Worm (Caenorhabditis elegans) whole organism, L3 larva: ENCODE results near the gene B0563.5.

Experiments used
- R02D3.7 ChIP-seq: fragments of 150-350 bp; optimal IDR thresholded peaks from 2 replicates; lab custom pipeline; 2014; ENCODE audit warnings: missing biosample characterization, missing genetic modification characterization
- ZK546.5 ChIP-seq: sonication (generic microtip); optimal IDR thresholded peaks from 2 replicates; lab custom pipeline; 2017; ENCODE audit warnings: missing biosample characterization, missing genetic modification characterization
- aly-2 ChIP-seq: fragments of 150-350 bp; optimal IDR thresholded peaks from 2 replicates; lab custom pipeline; 2014; ENCODE audit warnings: missing biosample characterization, missing genetic modification characterization
- ama-1 ChIP-seq: fragments of 150-350 bp; optimal IDR thresholded peaks from 2 replicates; lab custom pipeline; 2018
- ceh-28 ChIP-seq: fragments of 150-350 bp; optimal IDR thresholded peaks from 2 replicates; lab custom pipeline; 2014; ENCODE audit warnings: missing biosample characterization, missing genetic modification reagents, missing genetic modification characterization
- ceh-82 ChIP-seq: fragments of 150-350 bp; optimal IDR thresholded peaks from 2 replicates; lab custom pipeline; 2014; ENCODE audit warnings: missing biosample characterization, missing genetic modification characterization
- ceh-9 ChIP-seq: sonication (generic microtip); optimal IDR thresholded peaks from 2 replicates; lab custom pipeline; 2018; ENCODE audit warnings: missing biosample characterization, missing genetic modification characterization
- daf-12 ChIP-seq: fragments of 150-350 bp; optimal IDR thresholded peaks from 2 replicates; lab custom pipeline; 2014; ENCODE audit warnings: missing biosample characterization, missing genetic modification reagents, missing genetic modification characterization
- egl-27 ChIP-seq: sonication (generic microtip); optimal IDR thresholded peaks from 4 replicates; lab custom pipeline; 2017; ENCODE audit warnings: missing biosample characterization, missing genetic modification reagents, missing genetic modification characterization
- egl-5 ChIP-seq: fragments of 150-350 bp; optimal IDR thresholded peaks from 2 replicates; lab custom pipeline; 2017; ENCODE audit warnings: missing biosample characterization, missing genetic modification reagents, missing genetic modification characterization, inconsistent platforms
- elt-1 ChIP-seq: fragments of 150-350 bp; optimal IDR thresholded peaks from 2 replicates; lab custom pipeline; 2014; ENCODE audit warnings: missing biosample characterization, missing genetic modification characterization
- elt-2 ChIP-seq: sonication (generic microtip); optimal IDR thresholded peaks from 2 replicates; lab custom pipeline; 2016; ENCODE audit warnings: missing genetic modification reagents, mild to moderate bottlenecking, missing genetic modification characterization, missing compliant biosample characterization
- elt-3 ChIP-seq, 3 experiments: fragments of 150-350 bp in 1 of 3; sonication (generic microtip) in 2 of 3; optimal IDR thresholded peaks; 2 replicates in 2 of 3; 4 replicates in 1 of 3; lab custom pipeline; 2014 to 2017; ENCODE audit warnings: missing biosample characterization in 3 of 3, missing genetic modification characterization in 3 of 3
- fkh-10 ChIP-seq: sonication (generic microtip); optimal IDR thresholded peaks from 2 replicates; lab custom pipeline; 2017; ENCODE audit warnings: missing biosample characterization, missing genetic modification reagents, missing genetic modification characterization
- fkh-2 ChIP-seq: fragments of 150-350 bp; optimal IDR thresholded peaks from 2 replicates; lab custom pipeline; 2014; ENCODE audit warnings: missing biosample characterization, missing genetic modification reagents, missing genetic modification characterization
- fos-1 ChIP-seq: fragments of 150-350 bp; optimal IDR thresholded peaks from 2 replicates; lab custom pipeline; 2014; ENCODE audit warnings: missing biosample characterization, missing genetic modification characterization
- hmg-11 ChIP-seq: sonication (generic microtip); optimal IDR thresholded peaks from 2 replicates; lab custom pipeline; 2016; ENCODE audit warnings: missing genetic modification characterization, missing compliant biosample characterization
- jun-1 ChIP-seq: fragments of 150-350 bp; optimal IDR thresholded peaks from 2 replicates; lab custom pipeline; 2014; ENCODE audit warnings: missing biosample characterization, missing genetic modification reagents, missing genetic modification characterization
- lin-39 ChIP-seq: fragments of 150-350 bp; optimal IDR thresholded peaks from 2 replicates; lab custom pipeline; 2018; ENCODE audit warnings: missing biosample characterization, missing genetic modification reagents, missing genetic modification characterization
- mdl-1 ChIP-seq: fragments of 150-350 bp; optimal IDR thresholded peaks from 2 replicates; lab custom pipeline; 2014; ENCODE audit warnings: missing biosample characterization, missing genetic modification characterization
- mml-1 ChIP-seq: fragments of 150-350 bp; sonication (generic microtip); optimal IDR thresholded peaks from 3 replicates; lab custom pipeline; 2014; ENCODE audit warnings: missing biosample characterization, missing genetic modification characterization
- nhr-11 ChIP-seq: fragments of 150-350 bp; optimal IDR thresholded peaks from 2 replicates; lab custom pipeline; 2014; ENCODE audit warnings: missing biosample characterization, missing genetic modification characterization
- nhr-12 ChIP-seq: fragments of 150-350 bp; optimal IDR thresholded peaks from 2 replicates; lab custom pipeline; 2014; ENCODE audit warnings: missing biosample characterization, missing genetic modification characterization
- nhr-23 ChIP-seq: fragments of 150-350 bp; optimal IDR thresholded peaks from 2 replicates; lab custom pipeline; 2014; ENCODE audit warnings: missing biosample characterization, missing genetic modification reagents, missing genetic modification characterization
- nhr-237 ChIP-seq: fragments of 150-350 bp; optimal IDR thresholded peaks from 2 replicates; lab custom pipeline; 2014; ENCODE audit warnings: missing biosample characterization, missing genetic modification characterization
- nhr-25 ChIP-seq: sonication (generic microtip); optimal IDR thresholded peaks from 2 replicates; lab custom pipeline; 2017; ENCODE audit warnings: missing biosample characterization, missing genetic modification characterization
- nhr-43 ChIP-seq: sonication (generic microtip); optimal IDR thresholded peaks from 2 replicates; lab custom pipeline; 2016; ENCODE audit warnings: mild to moderate bottlenecking, missing genetic modification characterization, missing compliant biosample characterization; ENCODE audit not compliant: poor library complexity, severe bottlenecking
- nhr-76 ChIP-seq: fragments of 150-350 bp; sonication (generic microtip); optimal IDR thresholded peaks from 5 replicates; lab custom pipeline; 2014; ENCODE audit warnings: missing biosample characterization, missing genetic modification characterization
- pqm-1 ChIP-seq: fragments of 150-350 bp; optimal IDR thresholded peaks from 2 replicates; lab custom pipeline; 2017; ENCODE audit warnings: missing biosample characterization, missing genetic modification characterization, inconsistent platforms
- sea-2 ChIP-seq: fragments of 150-350 bp; sonication (generic microtip); optimal IDR thresholded peaks from 4 replicates; lab custom pipeline; 2014; ENCODE audit warnings: missing biosample characterization, missing genetic modification reagents, missing genetic modification characterization
- skn-1 ChIP-seq: fragments of 150-350 bp; optimal IDR thresholded peaks from 2 replicates; lab custom pipeline; 2014; ENCODE audit warnings: missing biosample characterization, missing genetic modification characterization
- snpc-4 ChIP-seq: fragments of 150-350 bp; optimal IDR thresholded peaks from 2 replicates; lab custom pipeline; 2014; ENCODE audit warnings: missing biosample characterization, missing genetic modification characterization
- tbx-2 ChIP-seq: sonication (generic microtip); optimal IDR thresholded peaks from 2 replicates; lab custom pipeline; 2016; ENCODE audit warnings: mild to moderate bottlenecking, missing genetic modification characterization, missing compliant biosample characterization
- zag-1 ChIP-seq: fragments of 150-350 bp; optimal IDR thresholded peaks from 2 replicates; lab custom pipeline; 2014; ENCODE audit warnings: missing biosample characterization, missing genetic modification characterization
- ztf-11 ChIP-seq: fragments of 150-350 bp; optimal IDR thresholded peaks from 2 replicates; lab custom pipeline; 2014; ENCODE audit warnings: missing biosample characterization, missing genetic modification characterization
- ztf-4 ChIP-seq: fragments of 150-350 bp; optimal IDR thresholded peaks from 2 replicates; lab custom pipeline; 2014; ENCODE audit warnings: missing biosample characterization, missing genetic modification characterization

The B0563.5 gene

ce11 chrX:9172278-9172677 lies 26.3 kb downstream of the B0563.5 start, which contains the start of gene B0563.18:
B0563.18 (plus strand) TSS chrX:9172578.
- TF ChIP-seq R02D3.7 (tag; lab: Kevin White, UChicago): no peak
- TF ChIP-seq elt-1 (tag; lab: Kevin White, UChicago): no peak
- no peak for TF ChIP-seq zag-1 (tag; lab: Kevin White, UChicago)
- no peak for TF ChIP-seq elt-2
- TF ChIP-seq nhr-23 (tag; lab: Kevin White, UChicago): no peak
- no peak for TF ChIP-seq ztf-4 (tag; lab: Kevin White, UChicago)

ce11 chrX:9172733-9173132 lies 26.8 kb downstream of the B0563.5 start:
- TF ChIP-seq mml-1 (tag; lab: Kevin White, UChicago) (no peak), nhr-237 (tag; lab: Kevin White, UChicago) (no peak), ceh-9 (tag; lab: Kevin White, UChicago) (no peak), pqm-1 (tag; lab: Kevin White, UChicago) (no peak), nhr-12 (tag; lab: Kevin White, UChicago) (no peak), ama-1 (lab: Kevin White, UChicago) (no peak), ZK546.5 (no peak), jun-1 (tag; lab: Kevin White, UChicago) (no peak), elt-2 (no peak), lin-39 (tag; lab: Kevin White, UChicago) (no peak), mdl-1 (tag; lab: Kevin White, UChicago) (no peak), hmg-11 (tag; lab: Kevin White, UChicago) (no peak), nhr-76 (no peak), elt-3 (tag; optimal IDR thresholded peaks at IDR 0.05; lab: Kevin White, UChicago) (no peak), sea-2 (GFP tag; lab: Kevin White, UChicago) (no peak), snpc-4 (no peak), fkh-10 (GFP tag; lab: Kevin White, UChicago) (no peak), nhr-11 (tag; lab: Kevin White, UChicago) (no peak), fkh-2 (tag; lab: Kevin White, UChicago) (no peak)

ce11 chrX:9174409-9174808 lies 28.5 kb downstream of the B0563.5 start, which contains the start of gene B0563.8:
B0563.8 (minus strand) TSS chrX:9174509.
- TF ChIP-seq ama-1 (lab: Kevin White, UChicago) (no peak), mml-1 (tag; lab: Kevin White, UChicago) (no peak), nhr-25 (no peak), zag-1 (tag; lab: Kevin White, UChicago) (no peak), hmg-11 (tag; lab: Kevin White, UChicago) (no peak), ztf-4 (tag; lab: Kevin White, UChicago) (no peak), fkh-2 (tag; lab: Kevin White, UChicago) (no peak), ztf-11 (no peak), pqm-1 (tag; lab: Kevin White, UChicago) (no peak), fos-1 (no peak), nhr-76 (no peak), sea-2 (GFP tag; lab: Kevin White, UChicago) (no peak), ceh-28 (tag; lab: Kevin White, UChicago) (no peak), skn-1 (tag; lab: Kevin White, UChicago) (no peak), egl-5 (no peak), fkh-10 (GFP tag; lab: Kevin White, UChicago) (no peak)
- TF ChIP-seq, all 47 proteins: peak for 0

ce11 chrX:9180823-9181222 lies 34.9 kb downstream of the B0563.5 start, which contains the start of gene Y81B9A.4:
Y81B9A.4 (minus strand) TSS chrX:9180923.
- TF ChIP-seq nhr-25: no peak
- no peak for TF ChIP-seq sea-2 (GFP tag; lab: Kevin White, UChicago)
- TF ChIP-seq nhr-43 (tag; lab: Kevin White, UChicago): no peak
- no peak for TF ChIP-seq ceh-82 (tag; lab: Kevin White, UChicago)
- no peak for TF ChIP-seq aly-2
- TF ChIP-seq egl-27 (tag; lab: Kevin White, UChicago): no peak
- TF ChIP-seq elt-1 (tag; lab: Kevin White, UChicago): no peak
- no peak for TF ChIP-seq daf-12
- TF ChIP-seq tbx-2 (tag; lab: Kevin White, UChicago): no peak
